Worm (Caenorhabditis elegans) whole organism, young adult: Measurements from ENCODE around the gene C32B5.18.

Source experiments
- B0261.1 ChIP-seq: sonication (generic microtip); optimal IDR thresholded peaks from 2 replicates; lab custom pipeline; 2016; ENCODE audit warnings: mild to moderate bottlenecking, missing genetic modification characterization, moderate library complexity, missing compliant biosample characterization
- C17E4.6 ChIP-seq: fragments of 200-800 bp; sonication (Bioruptor generic); IDR thresholded peaks from 2 replicates; pipeline ENCODE4 v1.3.6; 2022; ENCODE audit warnings: missing genetic modification reagents, missing genetic modification characterization, missing compliant biosample characterization
- D2030.7 ChIP-seq: fragments of 200-800 bp; sonication (Bioruptor generic); IDR thresholded peaks from 2 replicates; pipeline ENCODE4 v1.3.6; 2022; ENCODE audit warnings: missing genetic modification reagents, missing genetic modification characterization, missing compliant biosample characterization
- F37B4.10 ChIP-seq: fragments of 200-800 bp; sonication (Bioruptor generic); IDR thresholded peaks from 2 replicates; pipeline ENCODE4 v1.3.6; 2022; ENCODE audit warnings: missing genetic modification characterization, missing compliant biosample characterization
- F55B11.4 ChIP-seq: sonication (generic microtip); optimal IDR thresholded peaks from 2 replicates; lab custom pipeline; 2016; ENCODE audit warnings: missing compliant biosample characterization, missing genetic modification characterization, borderline replicate concordance; ENCODE audit not compliant: insufficient read depth
- F57A8.1 ChIP-seq: fragments of 200-800 bp; sonication (Bioruptor generic); optimal IDR thresholded peaks from 2 replicates; lab custom pipeline; 2018; ENCODE audit warnings: mild to moderate bottlenecking, missing genetic modification characterization, moderate library complexity, missing compliant biosample characterization
- K12H6.12 ChIP-seq: fragments of 200-800 bp; sonication (Bioruptor generic); optimal IDR thresholded peaks from 2 replicates; lab custom pipeline; 2018; ENCODE audit warnings: mild to moderate bottlenecking, missing genetic modification characterization, missing compliant biosample characterization
- Y56A3A.18 ChIP-seq: fragments of 200-800 bp; sonication (Bioruptor generic); IDR thresholded peaks from 2 replicates; pipeline ENCODE4 v1.3.6; 2022; ENCODE audit warnings: missing genetic modification reagents, missing genetic modification characterization, missing compliant biosample characterization
- Y79H2A.3 ChIP-seq: fragments of 200-800 bp; sonication (Bioruptor generic); conservative IDR thresholded peaks from 2 replicates; pipeline ENCODE4 v1.3.6; 2022; ENCODE audit warnings: missing genetic modification reagents, missing genetic modification characterization, missing compliant biosample characterization
- attf-5 ChIP-seq: fragments of 200-800 bp; sonication (Bioruptor generic); optimal IDR thresholded peaks from 2 replicates; lab custom pipeline; 2018; ENCODE audit warnings: mild to moderate bottlenecking, missing genetic modification characterization, missing compliant biosample characterization
- cebp-2 ChIP-seq: fragments of 200-800 bp; sonication (Bioruptor generic); IDR thresholded peaks from 2 replicates; pipeline ENCODE4 v1.3.6; 2022; ENCODE audit warnings: missing genetic modification characterization, missing compliant biosample characterization
- ceh-100 ChIP-seq: fragments of 200-800 bp; sonication (Bioruptor generic); IDR thresholded peaks from 2 replicates; pipeline ENCODE4 v1.3.6; 2022; ENCODE audit warnings: missing genetic modification reagents, missing genetic modification characterization, missing compliant biosample characterization
- ceh-40 ChIP-seq: fragments of 200-800 bp; sonication (Bioruptor generic); IDR thresholded peaks from 2 replicates; pipeline ENCODE4 v1.3.6; 2022; ENCODE audit warnings: missing genetic modification characterization, missing compliant biosample characterization
- ceh-58 ChIP-seq: fragments of 200-800 bp; sonication (Bioruptor generic); IDR thresholded peaks from 2 replicates; pipeline ENCODE4 v1.3.6; 2022; ENCODE audit warnings: missing genetic modification characterization, missing compliant biosample characterization
- dox-1 ChIP-seq: fragments of 200-800 bp; sonication (Bioruptor generic); IDR thresholded peaks from 2 replicates; pipeline ENCODE4 v1.3.6; 2022; ENCODE audit warnings: missing genetic modification reagents, missing genetic modification characterization, missing compliant biosample characterization
- dpl-1 ChIP-seq: fragments of 150-350 bp; optimal IDR thresholded peaks from 2 replicates; lab custom pipeline; 2014; ENCODE audit warnings: missing biosample characterization, missing genetic modification reagents, missing genetic modification characterization
- egrh-3 ChIP-seq: fragments of 200-800 bp; sonication (Bioruptor generic); IDR thresholded peaks from 2 replicates; pipeline ENCODE4 v1.3.6; 2022; ENCODE audit warnings: missing genetic modification reagents, missing genetic modification characterization, missing compliant biosample characterization
- mel-28 ChIP-seq: sonication (generic microtip); optimal IDR thresholded peaks from 2 replicates; lab custom pipeline; 2016; ENCODE audit warnings: borderline replicate concordance, mild to moderate bottlenecking, missing genetic modification characterization, missing compliant biosample characterization
- nfya-1 ChIP-seq: sonication (generic microtip); optimal IDR thresholded peaks from 2 replicates; lab custom pipeline; 2017; ENCODE audit warnings: antibody characterized with exemption, missing compliant biosample characterization, missing genetic modification characterization, borderline replicate concordance; ENCODE audit not compliant: insufficient read depth
- nhr-120 ChIP-seq: fragments of 200-800 bp; sonication (Bioruptor generic); IDR thresholded peaks from 2 replicates; pipeline ENCODE4 v1.3.6; 2022; ENCODE audit warnings: missing genetic modification characterization, missing compliant biosample characterization
- nhr-179 ChIP-seq: sonication (generic microtip); optimal IDR thresholded peaks from 2 replicates; lab custom pipeline; 2016; ENCODE audit warnings: mild to moderate bottlenecking, missing genetic modification characterization, missing compliant biosample characterization
- nhr-80 ChIP-seq: sonication (generic microtip); optimal IDR thresholded peaks from 2 replicates; lab custom pipeline; 2016; ENCODE audit warnings: missing genetic modification characterization, missing compliant biosample characterization
- pbrm-1 ChIP-seq: fragments of 200-800 bp; sonication (Bioruptor generic); IDR thresholded peaks from 2 replicates; pipeline ENCODE4 v1.3.6; 2022; ENCODE audit warnings: missing genetic modification reagents, missing genetic modification characterization, missing compliant biosample characterization
- pha-4 ChIP-seq: fragments of 150-350 bp; sonication (generic microtip); optimal IDR thresholded peaks from 2 replicates; lab custom pipeline; 2014; ENCODE audit warnings: missing biosample characterization, missing genetic modification reagents, missing genetic modification characterization
- tbp1 ChIP-seq: fragments of 200-800 bp; sonication (Bioruptor generic); optimal IDR thresholded peaks from 2 replicates; lab custom pipeline; 2018; ENCODE audit warnings: mild to moderate bottlenecking, missing genetic modification characterization, missing compliant biosample characterization
- tbx-9 ChIP-seq: sonication (generic microtip); optimal IDR thresholded peaks from 2 replicates; lab custom pipeline; 2016; ENCODE audit warnings: borderline replicate concordance, missing genetic modification characterization, inconsistent platforms, missing compliant biosample characterization
- zfh-2 ChIP-seq: fragments of 200-800 bp; sonication (Bioruptor generic); conservative IDR thresholded peaks from 2 replicates; pipeline ENCODE4 v1.3.6; 2022; ENCODE audit warnings: missing genetic modification reagents, missing genetic modification characterization, missing compliant biosample characterization
- zim-3 ChIP-seq: sonication (generic microtip); optimal IDR thresholded peaks from 2 replicates; lab custom pipeline; 2017; ENCODE audit warnings: mild to moderate bottlenecking, missing genetic modification characterization, moderate library complexity, missing compliant biosample characterization
- ztf-18 ChIP-seq: sonication (generic microtip); optimal IDR thresholded peaks from 2 replicates; lab custom pipeline; 2016; ENCODE audit warnings: missing genotype, mild to moderate bottlenecking, missing genetic modification characterization, missing compliant biosample characterization
- ztf-26 ChIP-seq: sonication (generic microtip); optimal IDR thresholded peaks from 2 replicates; lab custom pipeline; 2017; ENCODE audit warnings: missing genetic modification characterization, missing compliant biosample characterization
- ztf-3 ChIP-seq: fragments of 200-800 bp; sonication (Bioruptor generic); optimal IDR thresholded peaks from 2 replicates; lab custom pipeline; 2018; ENCODE audit warnings: mild to moderate bottlenecking, missing genetic modification characterization, missing compliant biosample characterization

The C32B5.18 gene

ce11 chrII:915206-915605, 45.1 kb upstream of the C32B5.18 start (continued):
- no peak for TF ChIP-seq Y56A3A.18 (GFP tag; lab: Robert Waterston, UW)
- TF ChIP-seq ztf-26 (tag; lab: Kevin White, UChicago), result no peak
- peak; percentile 95 for TF ChIP-seq nhr-80 (tag; lab: Kevin White, UChicago)
- no peak for TF ChIP-seq tbx-9 (tag; lab: Kevin White, UChicago)
- no peak for TF ChIP-seq pbrm-1 (GFP tag; lab: Robert Waterston, UW)
- no peak for TF ChIP-seq cebp-2 (GFP tag; lab: Robert Waterston, UW)
- peak; percentile 89 for TF ChIP-seq pha-4 (tag; lab: Kevin White, UChicago)
- TF ChIP-seq attf-5 (GFP tag; lab: Kevin White, UChicago), result no peak
- no peak for TF ChIP-seq F57A8.1 (GFP tag; lab: Kevin White, UChicago)

ce11 chrII:915780-916179, 44.5 kb upstream of the C32B5.18 start, which contains the start of gene fbxc-29:
fbxc-29 (plus strand) TSS chrII:916080.
- TF ChIP-seq ztf-18 (tag; lab: Kevin White, UChicago) (no peak), egrh-3 (GFP tag; lab: Robert Waterston, UW) (no peak), tbp1 (GFP tag; lab: Kevin White, UChicago) (no peak), mel-28 (tag; lab: Kevin White, UChicago) (no peak), zfh-2 (GFP tag; lab: Robert Waterston, UW) (no peak), ceh-40 (GFP tag; lab: Robert Waterston, UW) (no peak), ceh-58 (GFP tag; lab: Robert Waterston, UW) (no peak), dox-1 (GFP tag; lab: Robert Waterston, UW) (no peak), F37B4.10 (GFP tag; lab: Robert Waterston, UW) (no peak), ztf-3 (GFP tag; lab: Kevin White, UChicago) (no peak), C17E4.6 (GFP tag; lab: Robert Waterston, UW) (no peak), nhr-120 (no peak)
- TF ChIP-seq, all 124 proteins: peak for 0

ce11 chrII:917324-917723, 43.0 kb upstream of the C32B5.18 start, which contains the start of gene fbxc-30:
fbxc-30 (plus strand) TSS chrII:917624.
- TF ChIP-seq dox-1 (GFP tag; lab: Robert Waterston, UW), result no peak
- no peak for TF ChIP-seq F55B11.4 (tag; lab: Kevin White, UChicago)
- TF ChIP-seq nfya-1, result no peak
- TF ChIP-seq B0261.1 (tag; lab: Kevin White, UChicago), result no peak

ce11 chrII:920326-920725, 40.0 kb upstream of the C32B5.18 start:
- TF ChIP-seq zim-3 (tag; lab: Kevin White, UChicago) (no peak), D2030.7 (GFP tag; lab: Robert Waterston, UW) (no peak), Y79H2A.3 (GFP tag; lab: Robert Waterston, UW) (no peak), dpl-1 (GFP tag; lab: Kevin White, UChicago) (no peak), K12H6.12 (tag; lab: Kevin White, UChicago) (no peak), nhr-179 (no peak), dox-1 (GFP tag; lab: Robert Waterston, UW) (no peak), ceh-100 (GFP tag; lab: Robert Waterston, UW) (no peak), ztf-3 (GFP tag; lab: Kevin White, UChicago) (no peak)

ce11 chrII:922778-923177, 37.5 kb upstream of the C32B5.18 start:
- TF ChIP-seq nhr-80 (tag; lab: Kevin White, UChicago), result peak; percentile 44
- no peak for TF ChIP-seq attf-5 (GFP tag; lab: Kevin White, UChicago)
